Worm (Caenorhabditis elegans) whole organism, young adult: ENCODE results near the gene F13A2.10.

Experiments
- lag-1 ChIP-seq: fragments of 200-800 bp; sonication (Bioruptor generic); IDR thresholded peaks from 2 replicates; pipeline ENCODE4 v1.3.6; 2022; ENCODE audit warnings: missing genetic modification reagents, missing genetic modification characterization, missing compliant biosample characterization
- snpc-1.1 ChIP-seq: sonication (generic microtip); optimal IDR thresholded peaks from 2 replicates; lab custom pipeline; 2017; ENCODE audit warnings: missing genetic modification characterization, mild to moderate bottlenecking, missing compliant biosample characterization, antibody characterized with exemption, moderate library complexity, missing genotype, missing genetic modification reagents; ENCODE audit not compliant: insufficient read depth

ce11 chrV:4371309-4371933 lies 14.7 kb downstream of the F13A2.10 start, which contains the start of the genes gmpr-1 and fipp-1:
- TF ChIP-seq lag-1 (GFP tag; lab: Robert Waterston, UW) (no peak), snpc-1.1 (tag; lab: Kevin White, UChicago) (no peak)
